Worm (Caenorhabditis elegans): ENCODE data around the gene mtm-6.
A peak's percentile ranks its signal among the peaks of the same experiment; 100 is the strongest.

Gene mtm-6

DNA sequence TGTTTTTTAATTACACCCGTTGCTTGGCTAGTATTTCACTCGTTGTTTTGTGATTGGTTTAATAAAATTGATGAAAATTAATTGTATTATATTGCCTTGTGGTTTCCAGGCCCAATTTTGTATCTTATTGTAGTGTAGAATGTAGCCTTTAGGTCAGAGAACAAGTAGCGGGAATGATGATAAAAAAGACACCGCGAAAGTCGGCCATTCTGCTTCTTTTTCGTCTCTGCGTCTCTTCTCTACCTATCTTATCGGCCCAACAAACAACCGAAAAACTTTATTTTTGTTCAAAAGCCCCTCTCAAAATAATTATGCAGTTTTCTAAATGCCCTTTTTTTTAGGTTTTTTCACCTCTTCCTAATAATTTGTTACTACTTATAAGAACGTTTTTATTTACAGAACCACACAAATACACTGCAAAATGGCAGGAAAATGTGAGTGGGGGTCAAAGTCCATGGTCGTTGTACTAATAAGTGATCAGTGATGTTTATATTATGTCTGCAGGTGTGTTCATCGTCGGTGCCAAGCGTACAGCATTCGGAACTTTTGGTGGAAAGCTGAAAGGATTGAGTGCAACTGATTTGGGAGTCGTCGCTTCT lies 2.2 kb upstream of the mtm-6 start, which contains the start of gene acaa-2:
acaa-2 (plus strand) TSS at position 400 of the 599 bp plus-strand sequence.
- TF ChIP-seq skn-1 (tag; optimal IDR thresholded peaks at IDR 0.05) = peak; percentile 81
- peak; percentile 42 for TF ChIP-seq nhr-71 (tag; optimal IDR thresholded peaks at IDR 0.05)
- peak in 1 of 6 experiments; percentile 17 for TF ChIP-seq elt-3 (tag; optimal IDR thresholded peaks at IDR 0.05)
- TF ChIP-seq lin-39 (tag; optimal IDR thresholded peaks at IDR 0.05) = no peak
- peak in 1 of 2 experiments; percentile 33 for TF ChIP-seq lin-35 (GFP tag; optimal IDR thresholded peaks at IDR 0.05)
- TF ChIP-seq blmp-1 (tag; optimal IDR thresholded peaks at IDR 0.05) = peak; percentile 52
- TF ChIP-seq nhr-90 (tag; optimal IDR thresholded peaks at IDR 0.05; ENCODE audit: poor library complexity) = peak; percentile 26
- peak; percentile 54 for TF ChIP-seq snu-23 (GFP tag; optimal IDR thresholded peaks at IDR 0.05)
- TF ChIP-seq lin-14 (GFP tag; optimal IDR thresholded peaks at IDR 0.05) = peak; percentile 44
- TF ChIP-seq jun-1 (tag; optimal IDR thresholded peaks at IDR 0.05) = no peak
- no peak for TF ChIP-seq lin-15B (tag; optimal IDR thresholded peaks at IDR 0.05)
- TF ChIP-seq nhr-85 (tag) = peak; percentile 51
- TF ChIP-seq lsy-2 (tag; optimal IDR thresholded peaks at IDR 0.05) = peak in 1 of 2 experiments; percentile 14
- TF ChIP-seq nhr-20 (tag; optimal IDR thresholded peaks at IDR 0.05) = peak; percentile 46

DNA sequence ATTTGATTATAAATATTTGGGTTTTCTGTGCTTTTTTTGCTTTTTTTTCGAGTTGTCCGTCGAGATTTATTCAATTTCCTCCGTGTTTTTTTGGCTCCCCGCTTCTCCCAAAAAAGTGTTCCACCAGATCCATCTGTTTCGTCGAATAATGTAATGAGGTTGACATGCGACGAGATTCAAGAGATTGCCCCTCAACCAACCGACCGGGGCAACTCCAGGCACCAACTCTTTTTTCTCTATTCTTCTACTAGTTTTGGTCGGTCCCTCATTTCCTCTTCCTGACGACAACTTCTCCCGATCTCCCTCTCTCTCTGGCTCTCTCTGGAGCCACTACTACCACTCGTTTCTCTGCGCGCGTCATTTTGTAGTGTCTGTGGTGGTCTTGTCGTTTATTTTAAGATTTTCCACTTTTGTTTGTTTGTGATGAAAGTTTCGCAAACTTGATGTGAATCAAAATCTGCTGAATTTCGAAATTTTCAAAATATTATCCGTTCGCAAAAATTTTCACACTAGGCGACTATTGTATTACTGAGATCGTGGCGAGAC lies 970 bp downstream of the mtm-6 start:
- TF ChIP-seq swsn-7 (tag; optimal IDR thresholded peaks at IDR 0.05) (peak; percentile 0), lsy-2 (tag; optimal IDR thresholded peaks at IDR 0.05) (peak in 1 of 2 experiments; percentile 18), fos-1 (tag; optimal IDR thresholded peaks at IDR 0.05) (no peak), efl-1 (optimal IDR thresholded peaks at IDR 0.05) (peak in 1 of 2 experiments; percentile 3), efl-1 (GFP tag; optimal IDR thresholded peaks at IDR 0.05 in 1 of 2) (no peak), nhr-47 (tag; optimal IDR thresholded peaks at IDR 0.05) (peak; percentile 11), nhr-71 (tag; optimal IDR thresholded peaks at IDR 0.05) (peak; percentile 33), tbx-2 (tag; optimal IDR thresholded peaks at IDR 0.05) (peak; percentile 28), fkh-8 (tag; optimal IDR thresholded peaks at IDR 0.05) (peak; percentile 9), isw-1 (GFP tag; IDR thresholded peaks at IDR 0.05) (0 out of 2 replicates have a peak, but pooled peaks have one; percentile 12), egl-13 (tag; optimal IDR thresholded peaks at IDR 0.05) (no peak), lin-14 (GFP tag; optimal IDR thresholded peaks at IDR 0.05) (peak; percentile 77), dsc-1 (tag; optimal IDR thresholded peaks at IDR 0.05) (peak; percentile 66), grh-1 (GFP tag; IDR thresholded peaks at IDR 0.05) (no peak), fkh-4 (tag; optimal IDR thresholded peaks at IDR 0.05; ENCODE audit: borderline replicate concordance) (peak; percentile 1), ceh-82 (tag; optimal IDR thresholded peaks at IDR 0.05) (peak in 2 of 3 experiments; percentile 7 to 48), hpl-2 (GFP tag; optimal IDR thresholded peaks at IDR 0.05) (no peak)

DNA sequence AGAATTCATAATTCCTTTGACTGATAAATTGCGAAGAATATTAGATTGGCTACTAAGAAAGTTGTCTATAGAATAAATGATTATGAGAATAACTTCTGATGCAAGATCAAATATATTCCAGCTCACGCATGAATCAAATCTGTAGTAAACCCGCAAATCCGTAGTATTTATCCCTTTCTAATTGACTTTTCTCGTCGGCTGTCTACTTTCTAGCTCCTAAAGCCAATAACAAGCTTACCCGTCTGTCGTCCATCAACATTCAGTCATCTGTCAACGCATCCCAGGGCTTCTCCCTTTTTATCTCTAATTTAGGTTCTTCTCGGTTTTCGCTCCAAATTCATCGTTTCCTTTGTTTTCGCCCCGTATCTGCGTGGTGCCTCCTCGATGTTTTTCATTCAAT lies 2.0 kb downstream of the mtm-6 start:
- TF ChIP-seq lin-39 (tag; optimal IDR thresholded peaks at IDR 0.05) (no peak), nhr-71 (tag; optimal IDR thresholded peaks at IDR 0.05) (peak; percentile 10), isw-1 (GFP tag; IDR thresholded peaks at IDR 0.05) (no peak), nhr-77 (tag; optimal IDR thresholded peaks at IDR 0.05) (no peak), zip-4 (GFP tag; optimal IDR thresholded peaks at IDR 0.05) (no peak), swsn-7 (tag; optimal IDR thresholded peaks at IDR 0.05) (no peak), C16A3.4 (tag; optimal IDR thresholded peaks at IDR 0.05) (no peak), lin-14 (GFP tag; optimal IDR thresholded peaks at IDR 0.05) (no peak), fkh-8 (tag; optimal IDR thresholded peaks at IDR 0.05) (peak; percentile 21), snu-23 (GFP tag; optimal IDR thresholded peaks at IDR 0.05) (no peak), ceh-8 (GFP tag; optimal IDR thresholded peaks at IDR 0.05) (no peak), vab-15 (tag; optimal IDR thresholded peaks at IDR 0.05) (no peak), hlh-4 (tag; optimal IDR thresholded peaks at IDR 0.05) (no peak), ces-1 (GFP tag; optimal IDR thresholded peaks at IDR 0.05) (no peak), dpl-1 (GFP tag; optimal IDR thresholded peaks at IDR 0.05) (no peak), C34B4.2 (tag; optimal IDR thresholded peaks at IDR 0.05) (no peak), hlh-17 (GFP tag; optimal IDR thresholded peaks at IDR 0.05; ENCODE audit: borderline replicate concordance) (no peak), ztf-11 (tag; optimal IDR thresholded peaks at IDR 0.05) (no peak), ceh-82 (tag; optimal IDR thresholded peaks at IDR 0.05) (peak in 1 of 3 experiments; percentile 6), egl-27 (tag; optimal IDR thresholded peaks at IDR 0.05) (no peak), nhr-237 (tag; optimal IDR thresholded peaks at IDR 0.05) (no peak), fos-1 (tag; optimal IDR thresholded peaks at IDR 0.05) (no peak), fkh-10 (GFP tag; optimal IDR thresholded peaks at IDR 0.05) (no peak), ztf-4 (tag; optimal IDR thresholded peaks at IDR 0.05) (no peak), nhr-19 (GFP tag; conservative IDR thresholded peaks at IDR 0.05) (no peak), sup-37 (GFP tag; optimal IDR thresholded peaks at IDR 0.05) (no peak), fkh-4 (tag; optimal IDR thresholded peaks at IDR 0.05; ENCODE audit: borderline replicate concordance) (no peak), grh-1 (GFP tag; IDR thresholded peaks at IDR 0.05) (no peak), mab-9 (GFP tag; IDR thresholded peaks at IDR 0.05) (no peak)
